Fruit fly (Drosophila melanogaster): ENCODE data around the gene sni.

Gene sni

DNA sequence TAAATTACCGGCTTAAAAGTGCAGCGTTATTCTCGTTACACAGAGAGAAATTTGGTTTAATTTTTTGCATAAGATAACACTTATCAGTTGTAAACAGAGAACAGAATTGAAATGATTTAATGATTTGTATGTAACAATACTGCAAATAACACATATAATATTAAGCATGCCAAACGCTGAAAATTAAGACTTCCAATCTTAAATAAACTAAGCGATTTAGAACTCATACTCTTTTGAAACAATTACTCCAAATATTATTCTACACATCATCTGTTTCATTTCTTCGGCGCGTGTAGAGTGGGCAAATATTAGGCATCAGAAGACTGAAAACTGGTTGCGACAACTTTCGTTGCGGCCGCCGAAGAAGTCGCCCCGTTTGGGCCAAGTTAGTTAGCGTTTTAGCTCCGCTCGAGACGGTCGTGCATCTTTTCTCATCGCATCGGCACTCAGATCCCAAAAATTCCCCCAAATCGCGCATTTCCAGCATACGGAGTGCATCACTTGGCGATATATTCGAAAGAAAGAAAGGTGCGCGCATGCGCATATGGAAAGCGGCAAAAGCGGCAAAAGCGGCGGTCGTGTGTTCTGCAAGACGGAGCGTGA, 8.6 kb upstream of the sni start, which contains the start of gene CG1632:
Gene CG1632, plus strand, starts transcription at position 387 of the 603 bp plus-strand sequence.
- TF ChIP-seq Sin3A (optimal IDR thresholded peaks at IDR 0.05), result no peak
- TF ChIP-seq psq (optimal IDR thresholded peaks at IDR 0.05), result no peak
- no peak for TF ChIP-seq ttk (optimal IDR thresholded peaks at IDR 0.05)
- no peak for TF ChIP-seq h (optimal IDR thresholded peaks at IDR 0.05)
- TF ChIP-seq Myc (optimal IDR thresholded peaks at IDR 0.05), result no peak
- TF ChIP-seq insv (optimal IDR thresholded peaks at IDR 0.05), result no peak

DNA sequence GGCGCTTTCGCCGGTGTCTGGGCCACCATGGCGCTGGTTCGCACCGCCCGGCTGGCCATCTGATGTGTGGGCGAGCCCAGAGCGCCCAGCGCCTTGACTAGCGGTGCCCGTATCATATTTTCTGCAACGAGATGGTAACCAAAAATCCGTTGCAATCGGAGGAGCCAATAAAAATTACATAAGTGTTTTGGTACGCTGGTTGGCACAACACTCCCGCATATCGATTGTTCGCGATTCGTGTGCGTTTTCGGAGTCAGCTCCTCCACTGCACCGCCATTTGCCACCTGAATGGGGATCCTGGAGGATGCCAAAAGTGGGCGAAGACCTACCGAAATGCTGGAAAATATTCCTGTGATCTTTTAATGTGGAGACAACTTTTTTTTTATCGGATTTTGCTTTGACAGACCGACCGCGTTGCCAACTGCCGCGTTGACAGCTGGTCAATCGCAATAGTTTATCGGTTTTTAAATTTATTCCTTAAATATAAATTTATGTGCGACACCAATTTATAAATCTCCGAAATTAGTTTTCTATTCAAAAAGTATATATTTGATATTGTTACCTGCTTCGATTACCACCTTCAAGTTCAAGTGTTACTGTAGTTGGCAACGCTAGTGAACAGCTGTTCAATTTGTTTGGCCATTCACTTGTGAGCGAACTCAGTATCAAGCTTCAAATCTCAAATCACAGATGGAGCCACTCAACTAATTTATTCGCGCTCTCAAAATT, 7.6 kb upstream of the sni start, which contains the start of gene ND-75:
Gene ND-75, minus strand, starts transcription at position 420 of the 729 bp plus-strand sequence.
- no peak for TF ChIP-seq psq (optimal IDR thresholded peaks at IDR 0.05)
- no peak for TF ChIP-seq h (optimal IDR thresholded peaks at IDR 0.05)
- no peak for TF ChIP-seq ttk (optimal IDR thresholded peaks at IDR 0.05)
- TF ChIP-seq Sin3A (optimal IDR thresholded peaks at IDR 0.05), result no peak
- TF ChIP-seq insv (optimal IDR thresholded peaks at IDR 0.05), result no peak
- TF ChIP-seq Myc (optimal IDR thresholded peaks at IDR 0.05), result no peak

DNA sequence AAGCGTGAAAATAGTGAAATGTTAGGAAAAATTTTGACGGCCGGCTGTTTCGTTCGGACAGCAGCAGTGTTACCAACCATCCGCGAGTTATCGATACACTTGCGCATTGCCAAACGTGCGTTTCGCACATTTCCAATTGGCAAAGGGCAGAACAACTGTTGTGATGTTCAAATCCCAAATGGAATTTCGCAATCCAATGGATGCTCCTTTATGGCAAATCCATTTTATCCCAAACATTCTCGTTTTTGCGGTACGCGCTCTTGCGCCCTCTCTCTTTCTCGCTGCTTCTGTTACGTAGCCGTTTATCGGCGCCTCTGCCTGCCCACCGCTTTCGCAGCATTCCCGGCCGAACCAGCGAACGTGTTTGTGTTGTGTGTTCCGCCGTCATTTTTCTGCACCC, 565 bp downstream of the sni start:
- TF ChIP-seq Myc (optimal IDR thresholded peaks at IDR 0.05) (no peak), ttk (optimal IDR thresholded peaks at IDR 0.05) (no peak), psq (optimal IDR thresholded peaks at IDR 0.05) (no peak)

DNA sequence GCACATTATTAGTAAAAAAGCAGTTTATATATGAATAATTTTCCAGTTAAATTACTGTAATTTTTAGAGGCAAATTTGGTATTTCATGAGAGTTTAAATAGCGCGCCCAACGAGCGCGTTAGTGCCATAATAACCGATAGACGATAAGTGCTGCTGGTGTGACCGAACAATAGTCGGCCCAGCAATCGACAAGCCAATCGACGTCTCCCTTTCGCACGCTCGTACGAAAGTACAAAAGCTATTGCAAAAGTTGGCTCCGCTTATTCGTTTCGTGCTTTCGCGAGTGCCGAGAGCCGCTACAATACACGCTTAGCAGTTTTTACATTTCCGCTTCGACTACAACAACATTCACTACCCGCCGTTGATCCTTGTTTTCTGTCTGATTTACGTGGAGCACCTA, 1.5 kb downstream of the sni start, which contains the start of gene Trxr1:
Gene Trxr1, plus strand, starts transcription at position 231 of the 400 bp plus-strand sequence.
- TF ChIP-seq insv (optimal IDR thresholded peaks at IDR 0.05) (no peak), psq (optimal IDR thresholded peaks at IDR 0.05) (no peak), ttk (optimal IDR thresholded peaks at IDR 0.05) (no peak), Sin3A (optimal IDR thresholded peaks at IDR 0.05) (no peak), Myc (optimal IDR thresholded peaks at IDR 0.05) (no peak), h (optimal IDR thresholded peaks at IDR 0.05) (no peak)

DNA sequence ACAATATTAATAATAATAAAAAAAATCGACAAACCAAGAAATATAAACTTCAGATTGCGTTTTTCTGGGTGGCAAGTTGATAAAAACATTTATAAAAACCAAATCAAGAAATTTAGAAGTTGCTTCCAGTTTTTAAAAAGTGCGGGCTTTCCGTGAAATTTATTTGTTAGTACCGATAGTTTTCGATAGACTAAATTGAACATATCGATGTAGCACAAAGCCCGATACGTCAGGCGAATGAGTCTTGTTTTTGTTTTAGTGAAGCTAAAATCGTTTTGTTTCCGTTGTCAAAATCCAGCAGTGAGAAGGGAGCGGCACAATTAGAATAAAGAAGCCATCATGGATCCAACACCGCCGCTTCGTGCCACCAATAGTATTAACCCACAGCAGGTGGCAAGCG, 3.4 kb downstream of the sni start, which contains the start of gene CG2147:
Gene CG2147, plus strand, starts transcription at position 254 of the 400 bp plus-strand sequence.
- TF ChIP-seq psq (optimal IDR thresholded peaks at IDR 0.05), result no peak
- no peak for TF ChIP-seq ttk (optimal IDR thresholded peaks at IDR 0.05)
- TF ChIP-seq Sin3A (optimal IDR thresholded peaks at IDR 0.05), result no peak
- TF ChIP-seq Myc (optimal IDR thresholded peaks at IDR 0.05), result no peak
- no peak for TF ChIP-seq insv (optimal IDR thresholded peaks at IDR 0.05)
- no peak for TF ChIP-seq h (optimal IDR thresholded peaks at IDR 0.05)

DNA sequence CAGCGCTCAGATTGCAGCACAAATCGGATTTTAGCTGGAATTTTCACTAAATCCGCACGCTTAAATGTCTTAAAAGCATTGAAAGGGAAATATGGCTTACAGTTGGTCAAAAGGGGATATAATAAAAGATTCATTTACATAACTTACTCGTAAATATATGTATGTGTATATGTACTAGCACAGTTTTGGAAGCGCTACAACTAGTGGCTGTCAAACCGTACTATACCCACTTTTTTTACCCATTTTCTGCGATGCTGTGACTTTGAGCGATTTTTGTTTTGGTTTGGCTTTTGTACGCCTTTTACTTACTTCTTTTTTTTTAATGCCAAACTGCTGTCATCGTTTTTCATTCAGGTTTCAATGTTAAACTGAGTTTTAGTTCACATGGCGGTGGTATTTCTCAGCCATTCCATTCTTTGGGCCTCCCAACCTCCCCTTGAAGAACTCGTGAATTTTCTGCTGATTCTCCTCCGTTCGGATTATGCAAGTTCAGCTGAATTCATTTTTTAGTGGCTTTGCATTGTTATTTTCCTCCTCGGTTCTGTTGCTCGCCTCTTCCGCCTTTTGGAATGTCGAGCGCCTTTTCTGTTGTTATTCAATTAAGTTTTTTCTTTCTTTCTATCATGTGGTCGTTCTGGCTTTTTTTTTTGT, 9.8 kb downstream of the sni start:
- no peak for TF ChIP-seq h (optimal IDR thresholded peaks at IDR 0.05)
- no peak for TF ChIP-seq ttk (optimal IDR thresholded peaks at IDR 0.05)
- TF ChIP-seq insv (optimal IDR thresholded peaks at IDR 0.05), result no peak
- TF ChIP-seq Sin3A (optimal IDR thresholded peaks at IDR 0.05), result no peak
- no peak for TF ChIP-seq Myc (optimal IDR thresholded peaks at IDR 0.05)
- TF ChIP-seq psq (optimal IDR thresholded peaks at IDR 0.05), result no peak

DNA sequence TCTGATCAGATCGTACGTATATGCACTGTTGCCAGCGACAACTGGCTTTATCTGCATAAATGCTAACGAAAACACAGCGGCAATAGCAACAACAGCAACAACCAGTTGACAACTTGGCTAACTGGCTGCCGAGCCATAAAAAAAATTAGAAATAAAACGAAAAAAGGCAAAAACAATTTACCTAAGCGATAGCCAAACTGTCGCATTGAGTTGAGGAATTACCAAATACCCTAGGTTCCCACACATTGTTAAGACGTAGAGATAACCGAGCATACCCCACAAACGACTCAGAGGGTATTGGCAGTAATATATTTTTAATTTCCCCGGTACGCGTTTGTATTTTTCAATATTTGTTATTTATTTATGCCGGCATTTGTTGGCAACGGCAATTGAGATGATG, 10.6 kb downstream of the sni start:
- TF ChIP-seq insv (optimal IDR thresholded peaks at IDR 0.05), result no peak
- TF ChIP-seq ttk (optimal IDR thresholded peaks at IDR 0.05), result no peak
- TF ChIP-seq Sin3A (optimal IDR thresholded peaks at IDR 0.05), result no peak
- TF ChIP-seq h (optimal IDR thresholded peaks at IDR 0.05), result no peak
- TF ChIP-seq Myc (optimal IDR thresholded peaks at IDR 0.05), result no peak
- TF ChIP-seq psq (optimal IDR thresholded peaks at IDR 0.05), result no peak

DNA sequence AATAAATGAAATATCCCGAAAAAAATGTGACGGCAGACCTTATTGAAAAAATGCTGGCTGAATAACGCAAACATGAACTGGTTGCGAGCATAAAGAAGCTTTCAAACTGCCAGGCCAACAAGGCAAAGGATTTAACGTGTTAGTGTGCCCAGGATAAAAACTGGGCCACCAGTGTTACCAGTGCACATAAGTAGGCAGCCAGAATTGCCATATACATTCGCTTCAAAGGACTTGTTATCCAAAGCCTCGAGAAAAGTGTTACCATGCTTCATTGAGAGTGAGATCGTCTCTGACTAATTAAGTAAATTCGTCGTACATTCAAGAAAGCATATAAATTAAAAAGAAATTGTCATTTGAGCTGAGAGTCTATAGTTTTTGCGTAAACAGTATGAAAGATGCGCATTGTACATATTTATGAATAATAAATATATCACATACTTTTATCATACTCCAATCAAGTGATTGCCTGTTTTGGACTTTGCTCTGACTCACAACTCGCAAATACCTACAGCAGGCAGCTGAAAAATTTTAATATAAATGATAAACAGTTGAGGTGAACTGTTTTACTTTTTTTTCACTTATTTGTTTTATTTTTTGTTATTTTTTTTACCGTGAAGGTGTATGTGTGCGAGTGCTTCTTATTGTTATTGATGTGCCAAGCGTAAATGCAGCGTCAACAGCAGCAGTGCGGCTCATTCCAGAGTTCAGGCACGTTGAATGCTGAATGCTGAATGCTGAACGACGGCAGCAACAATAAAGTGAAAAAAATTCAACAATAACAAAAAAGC, 12.4 kb downstream of the sni start:
- TF ChIP-seq Myc (optimal IDR thresholded peaks at IDR 0.05), result no peak
- no peak for TF ChIP-seq insv (optimal IDR thresholded peaks at IDR 0.05)
- TF ChIP-seq ttk (optimal IDR thresholded peaks at IDR 0.05), result no peak
- TF ChIP-seq h (optimal IDR thresholded peaks at IDR 0.05), result no peak
- no peak for TF ChIP-seq Sin3A (optimal IDR thresholded peaks at IDR 0.05)
- TF ChIP-seq psq (optimal IDR thresholded peaks at IDR 0.05), result no peak

DNA sequence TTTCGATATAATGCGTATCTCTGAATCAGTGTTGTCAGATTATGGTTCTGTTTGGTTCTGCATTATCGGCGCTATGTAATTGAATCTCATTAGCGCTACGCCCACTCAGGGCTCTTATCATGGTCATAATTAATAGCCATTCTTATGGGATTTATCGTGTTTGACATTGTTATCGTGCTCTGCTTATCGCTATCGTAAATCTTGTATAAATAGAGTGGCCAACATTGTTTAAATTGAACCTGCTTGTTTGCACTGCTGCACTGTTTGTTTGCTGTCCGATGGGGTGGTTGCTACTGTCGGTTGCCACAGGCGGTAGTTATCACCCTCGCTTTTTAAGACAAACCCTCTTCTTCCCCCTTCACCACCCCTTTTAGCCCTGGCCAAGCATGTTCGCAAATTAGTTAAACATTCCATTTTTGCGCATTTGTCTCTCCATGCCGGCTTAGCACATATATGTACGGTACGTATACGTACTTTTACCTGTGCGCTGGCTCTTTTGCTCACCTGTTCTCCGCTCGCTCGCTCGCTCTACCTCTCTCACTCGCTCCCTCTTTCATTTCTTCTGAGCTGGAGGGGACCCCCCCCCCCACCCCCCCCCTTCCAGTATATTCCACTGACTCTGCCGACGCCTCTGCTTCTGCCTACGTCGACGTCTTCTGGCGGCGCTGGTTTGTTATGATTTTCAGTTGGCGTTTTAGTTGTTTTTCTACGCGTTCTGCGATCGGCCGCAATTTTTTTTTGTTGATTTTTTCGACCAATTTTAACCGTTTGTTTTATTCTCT, 13.7 kb downstream of the sni start:
- TF ChIP-seq psq (optimal IDR thresholded peaks at IDR 0.05), result no peak
- no peak for TF ChIP-seq Myc (optimal IDR thresholded peaks at IDR 0.05)
- TF ChIP-seq ttk (optimal IDR thresholded peaks at IDR 0.05), result no peak
- TF ChIP-seq h (optimal IDR thresholded peaks at IDR 0.05), result no peak
- no peak for TF ChIP-seq Sin3A (optimal IDR thresholded peaks at IDR 0.05)
- TF ChIP-seq insv (optimal IDR thresholded peaks at IDR 0.05), result no peak

DNA sequence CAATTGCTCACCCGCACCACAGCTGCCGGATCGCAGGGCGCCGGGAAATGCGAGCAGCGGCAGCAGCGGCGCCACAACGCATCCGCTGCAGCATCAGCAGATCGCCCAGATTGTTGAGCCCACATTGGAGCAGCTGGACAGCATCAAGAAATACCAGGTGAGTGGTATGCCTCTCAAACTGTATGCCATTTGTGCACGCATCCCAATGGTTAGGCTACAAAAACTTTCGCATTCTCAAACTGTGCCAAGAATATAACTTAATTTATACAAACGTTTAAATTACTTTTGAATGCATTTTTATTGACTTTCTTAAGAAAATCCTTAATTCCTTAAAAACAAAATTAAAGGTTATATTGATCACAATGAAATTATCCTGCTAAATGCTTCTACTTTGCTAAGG, 15.9 kb downstream of the sni start:
- TF ChIP-seq Myc (optimal IDR thresholded peaks at IDR 0.05) (no peak), Sin3A (optimal IDR thresholded peaks at IDR 0.05) (no peak), h (optimal IDR thresholded peaks at IDR 0.05) (no peak), insv (optimal IDR thresholded peaks at IDR 0.05) (no peak), ttk (optimal IDR thresholded peaks at IDR 0.05) (no peak), psq (optimal IDR thresholded peaks at IDR 0.05) (no peak)

All from Kc167 (cell line).